Worm (Caenorhabditis elegans) whole organism, L3 larva: ENCODE data around the gene srh-138.

Experiments
- ZK546.5 ChIP-seq: sonication (generic microtip); optimal IDR thresholded peaks from 2 replicates; lab custom pipeline; 2017; ENCODE audit warnings: missing biosample characterization, missing genetic modification characterization
- ama-1 ChIP-seq: fragments of 150-350 bp; optimal IDR thresholded peaks from 2 replicates; lab custom pipeline; 2018
- daf-12 ChIP-seq: fragments of 150-350 bp; optimal IDR thresholded peaks from 2 replicates; lab custom pipeline; 2014; ENCODE audit warnings: missing biosample characterization, missing genetic modification reagents, missing genetic modification characterization
- egl-27 ChIP-seq: sonication (generic microtip); optimal IDR thresholded peaks from 4 replicates; lab custom pipeline; 2017; ENCODE audit warnings: missing biosample characterization, missing genetic modification reagents, missing genetic modification characterization
- elt-2 ChIP-seq: sonication (generic microtip); optimal IDR thresholded peaks from 2 replicates; lab custom pipeline; 2016; ENCODE audit warnings: missing genetic modification reagents, mild to moderate bottlenecking, missing genetic modification characterization, missing compliant biosample characterization
- elt-3 ChIP-seq, 3 experiments: fragments of 150-350 bp in 1 of 3; sonication (generic microtip) in 2 of 3; optimal IDR thresholded peaks; 2 replicates in 2 of 3; 4 replicates in 1 of 3; lab custom pipeline; 2014 to 2017; ENCODE audit warnings: missing biosample characterization in 3 of 3, missing genetic modification characterization in 3 of 3
- fkh-10 ChIP-seq: sonication (generic microtip); optimal IDR thresholded peaks from 2 replicates; lab custom pipeline; 2017; ENCODE audit warnings: missing biosample characterization, missing genetic modification reagents, missing genetic modification characterization
- lin-39 ChIP-seq: fragments of 150-350 bp; optimal IDR thresholded peaks from 2 replicates; lab custom pipeline; 2018; ENCODE audit warnings: missing biosample characterization, missing genetic modification reagents, missing genetic modification characterization
- nhr-11 ChIP-seq: fragments of 150-350 bp; optimal IDR thresholded peaks from 2 replicates; lab custom pipeline; 2014; ENCODE audit warnings: missing biosample characterization, missing genetic modification characterization
- nhr-25 ChIP-seq: sonication (generic microtip); optimal IDR thresholded peaks from 2 replicates; lab custom pipeline; 2017; ENCODE audit warnings: missing biosample characterization, missing genetic modification characterization
- nhr-77 ChIP-seq: fragments of 150-350 bp; optimal IDR thresholded peaks from 2 replicates; lab custom pipeline; 2014; ENCODE audit warnings: missing biosample characterization, missing genetic modification characterization
- tbx-2 ChIP-seq: sonication (generic microtip); optimal IDR thresholded peaks from 2 replicates; lab custom pipeline; 2016; ENCODE audit warnings: mild to moderate bottlenecking, missing genetic modification characterization, missing compliant biosample characterization

DNA sequence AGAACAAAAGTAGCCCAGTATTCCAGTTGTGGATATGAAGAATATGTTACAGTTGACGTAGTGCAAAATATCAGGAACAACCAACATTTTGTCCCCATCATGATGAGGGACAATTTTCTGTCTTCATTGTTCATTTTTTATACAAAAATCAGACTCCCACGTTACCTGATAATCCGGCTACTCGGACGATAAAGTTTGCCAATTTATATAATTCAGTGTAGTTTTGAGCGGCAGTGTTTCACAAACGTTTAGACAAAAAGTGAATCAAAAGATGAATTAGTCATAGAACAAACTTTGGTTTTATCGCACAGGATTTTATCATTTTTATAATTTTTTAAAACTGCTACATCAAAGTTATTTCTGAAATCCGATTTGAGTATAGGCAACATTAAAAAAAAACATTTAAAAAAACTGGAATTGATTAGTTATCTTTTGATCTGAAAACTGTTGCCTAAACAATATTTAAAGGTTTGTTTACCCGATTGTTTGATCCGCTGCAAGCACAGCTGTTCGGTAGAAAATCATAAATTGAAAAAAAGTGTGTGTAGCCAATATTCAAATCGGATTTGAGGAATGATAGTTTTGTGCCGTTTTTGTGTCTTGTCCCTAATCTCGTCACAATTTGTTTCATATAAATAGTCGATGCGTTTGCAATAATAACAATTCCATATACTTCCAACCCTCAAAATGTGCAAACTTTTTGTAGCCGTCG, 10.3 kb upstream of the srh-138 start, which contains the start of the genes F57E7.4 and spig-6:
- TF ChIP-seq elt-2 (tag; lab: Kevin White, UChicago) (no peak), elt-3 (tag; optimal IDR thresholded peaks at IDR 0.05; lab: Kevin White, UChicago) (no peak), fkh-10 (GFP tag; lab: Kevin White, UChicago) (no peak), nhr-25 (tag; lab: Kevin White, UChicago) (no peak), egl-27 (tag; lab: Kevin White, UChicago) (no peak), ZK546.5 (tag; lab: Kevin White, UChicago) (no peak), lin-39 (no peak), tbx-2 (tag; lab: Kevin White, UChicago) (no peak), daf-12 (no peak), nhr-77 (tag; lab: Kevin White, UChicago) (no peak), ama-1 (lab: Kevin White, UChicago) (no peak), nhr-11 (tag; lab: Kevin White, UChicago) (no peak)
